Worm (Caenorhabditis elegans) whole organism, L3 larva: ENCODE results near the gene nhr-30.

Source experiments
- ama-1 ChIP-seq: fragments of 150-350 bp; optimal IDR thresholded peaks from 2 replicates; lab custom pipeline; 2018
- fkh-10 ChIP-seq: sonication (generic microtip); optimal IDR thresholded peaks from 2 replicates; lab custom pipeline; 2017; ENCODE audit warnings: missing biosample characterization, missing genetic modification reagents, missing genetic modification characterization
- jun-1 ChIP-seq: fragments of 150-350 bp; optimal IDR thresholded peaks from 2 replicates; lab custom pipeline; 2014; ENCODE audit warnings: missing biosample characterization, missing genetic modification reagents, missing genetic modification characterization
- lin-15B ChIP-seq: fragments of 150-350 bp; optimal IDR thresholded peaks from 2 replicates; lab custom pipeline; 2014; ENCODE audit warnings: missing biosample characterization, missing genetic modification characterization
- lin-39 ChIP-seq: fragments of 150-350 bp; optimal IDR thresholded peaks from 2 replicates; lab custom pipeline; 2018; ENCODE audit warnings: missing biosample characterization, missing genetic modification reagents, missing genetic modification characterization
- mdl-1 ChIP-seq: fragments of 150-350 bp; optimal IDR thresholded peaks from 2 replicates; lab custom pipeline; 2014; ENCODE audit warnings: missing biosample characterization, missing genetic modification characterization
- nhr-12 ChIP-seq: fragments of 150-350 bp; optimal IDR thresholded peaks from 2 replicates; lab custom pipeline; 2014; ENCODE audit warnings: missing biosample characterization, missing genetic modification characterization
- nhr-77 ChIP-seq: fragments of 150-350 bp; optimal IDR thresholded peaks from 2 replicates; lab custom pipeline; 2014; ENCODE audit warnings: missing biosample characterization, missing genetic modification characterization
- skn-1 ChIP-seq: fragments of 150-350 bp; optimal IDR thresholded peaks from 2 replicates; lab custom pipeline; 2014; ENCODE audit warnings: missing biosample characterization, missing genetic modification characterization
- snpc-4 ChIP-seq: fragments of 150-350 bp; optimal IDR thresholded peaks from 2 replicates; lab custom pipeline; 2014; ENCODE audit warnings: missing biosample characterization, missing genetic modification characterization

- TF ChIP-seq nhr-77 (tag; lab: Kevin White, UChicago) (no peak), nhr-12 (no peak), lin-39 (tag; lab: Kevin White, UChicago) (no peak), ama-1 (lab: Kevin White, UChicago) (no peak), fkh-10 (GFP tag; lab: Kevin White, UChicago) (no peak), mdl-1 (tag; lab: Kevin White, UChicago) (no peak), lin-15B (tag; lab: Kevin White, UChicago) (no peak), jun-1 (tag; lab: Kevin White, UChicago) (no peak), skn-1 (tag; lab: Kevin White, UChicago) (no peak), snpc-4 (tag; lab: Kevin White, UChicago) (no peak)
Observed at ce11 chrV:9022078-9022477, 22.9 kb upstream of the nhr-30 start, which contains the start of gene oac-41.
